Worm (Caenorhabditis elegans) whole organism, L4/young adult: Measurements from ENCODE around the gene H04D03.7.

Experiments
- W03F9.2 ChIP-seq: fragments of 150-350 bp; optimal IDR thresholded peaks from 2 replicates; lab custom pipeline; 2014; ENCODE audit warnings: missing biosample characterization, missing genetic modification characterization
- dao-5 ChIP-seq: sonication (generic microtip); optimal IDR thresholded peaks from 2 replicates; lab custom pipeline; 2016; ENCODE audit warnings: missing genotype, missing genetic modification characterization, moderate library complexity, missing compliant biosample characterization

- no peak for TF ChIP-seq dao-5 (tag; lab: Kevin White, UChicago)
- TF ChIP-seq W03F9.2 (tag; lab: Kevin White, UChicago) = no peak
Measured at ce11 chrIII:10479180-10479579, 32.5 kb upstream of the H04D03.7 start, which contains the start of gene D2045.7.
